Worm (Caenorhabditis elegans): Measurements from ENCODE around the gene srj-23.

DNA sequence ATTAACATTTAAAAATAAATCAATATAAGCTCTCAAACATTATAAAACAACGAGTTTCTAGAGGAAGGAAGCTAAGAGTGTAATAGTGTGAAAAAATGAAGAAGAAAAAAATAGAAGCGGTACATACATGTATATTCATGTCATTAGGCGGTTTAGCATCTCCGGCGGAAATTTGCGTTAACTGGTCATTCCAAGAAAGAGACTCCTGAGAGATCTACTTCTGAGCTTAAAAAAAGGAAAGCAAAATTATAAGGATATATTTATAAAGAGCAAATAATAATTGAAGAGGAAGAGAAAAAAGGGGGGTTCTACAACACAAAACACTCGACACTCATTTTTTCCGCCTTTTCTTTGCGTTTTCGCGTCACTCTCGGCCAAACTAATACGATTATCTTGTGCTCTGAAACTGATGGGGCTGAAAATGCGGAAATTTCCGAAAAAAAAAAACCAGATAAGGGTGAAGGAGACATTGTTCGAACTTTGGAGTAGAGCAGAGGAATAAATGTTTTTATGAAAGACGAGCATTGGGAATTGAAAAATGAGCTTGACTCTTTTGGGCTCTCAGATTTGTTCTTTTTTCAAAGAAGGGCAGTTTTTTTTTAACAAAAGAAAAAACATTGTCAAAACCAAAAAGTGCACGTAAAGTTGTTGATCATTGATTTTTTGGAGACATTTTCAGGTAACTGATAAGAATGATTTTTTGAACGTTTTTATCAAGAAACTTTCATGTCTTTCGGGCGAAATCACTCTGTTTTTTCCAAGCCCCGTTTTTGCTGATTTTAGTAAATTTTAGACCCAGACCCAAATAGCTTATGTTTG is 36.6 kb upstream of the srj-23 start:
- no peak for TF ChIP-seq lin-11 (tag; optimal IDR thresholded peaks at IDR 0.05)
- no peak for TF ChIP-seq mdl-1 (tag; optimal IDR thresholded peaks at IDR 0.05)
